Worm (Caenorhabditis elegans) whole organism, mixed stage, embryonic: Measurements from ENCODE around the gene F20C5.5.

ENCODE experiments used
- M03D4.4 ChIP-seq: sonication (generic microtip); optimal IDR thresholded peaks from 2 replicates; lab custom pipeline; 2017; ENCODE audit warnings: mild to moderate bottlenecking, missing genetic modification characterization, missing compliant biosample characterization
- bed-3 ChIP-seq: fragments of 200-800 bp; sonication (Bioruptor generic); optimal IDR thresholded peaks from 3 replicates; lab custom pipeline; 2018; ENCODE audit warnings: mild to moderate bottlenecking, missing genetic modification characterization, moderate library complexity, missing compliant biosample characterization
- blmp-1 ChIP-seq: fragments of 150-350 bp; optimal IDR thresholded peaks from 2 replicates; lab custom pipeline; 2014; ENCODE audit warnings: missing biosample characterization, missing genetic modification characterization
- ceh-39 ChIP-seq: fragments of 150-350 bp; optimal IDR thresholded peaks from 2 replicates; lab custom pipeline; 2014; ENCODE audit warnings: missing biosample characterization, missing genetic modification characterization
- ceh-43 ChIP-seq: fragments of 200-800 bp; sonication (Bioruptor generic); optimal IDR thresholded peaks from 2 replicates; lab custom pipeline; 2018; ENCODE audit warnings: mild to moderate bottlenecking, missing genetic modification characterization, moderate library complexity, missing compliant biosample characterization
- ceh-83 ChIP-seq: fragments of 200-800 bp; sonication (Bioruptor generic); optimal IDR thresholded peaks from 2 replicates; lab custom pipeline; 2018; ENCODE audit warnings: mild to moderate bottlenecking, missing genetic modification characterization, missing compliant biosample characterization
- ces-1 ChIP-seq: fragments of 150-350 bp; optimal IDR thresholded peaks from 2 replicates; lab custom pipeline; 2014; ENCODE audit warnings: missing biosample characterization, missing genetic modification reagents, missing genetic modification characterization
- cnd-1 ChIP-seq: fragments of 200-800 bp; sonication (Bioruptor generic); optimal IDR thresholded peaks from 2 replicates; lab custom pipeline; 2018; ENCODE audit warnings: mild to moderate bottlenecking, missing genetic modification characterization, missing compliant biosample characterization
- drap-1 ChIP-seq: fragments of 200-800 bp; sonication (Bioruptor generic); optimal IDR thresholded peaks from 3 replicates; lab custom pipeline; 2018; ENCODE audit warnings: mild to moderate bottlenecking, missing genetic modification characterization, missing compliant biosample characterization
- elt-1 ChIP-seq: sonication (generic microtip); optimal IDR thresholded peaks from 2 replicates; lab custom pipeline; 2017; ENCODE audit warnings: missing genetic modification characterization, mild to moderate bottlenecking, missing compliant biosample characterization, antibody characterized with exemption, moderate library complexity, borderline replicate concordance; ENCODE audit not compliant: insufficient read depth
- elt-3 ChIP-seq: fragments of 150-350 bp; optimal IDR thresholded peaks from 2 replicates; lab custom pipeline; 2014; ENCODE audit warnings: missing biosample characterization, missing genetic modification characterization
- flh-1 ChIP-seq: fragments of 200-800 bp; sonication (Bioruptor generic); optimal IDR thresholded peaks from 2 replicates; lab custom pipeline; 2018; ENCODE audit warnings: mild to moderate bottlenecking, missing genetic modification characterization, moderate library complexity, missing compliant biosample characterization
- ham-2 ChIP-seq: fragments of 200-800 bp; sonication (Bioruptor generic); optimal IDR thresholded peaks from 2 replicates; lab custom pipeline; 2018; ENCODE audit warnings: mild to moderate bottlenecking, missing genetic modification characterization, missing compliant biosample characterization
- hlh-1 ChIP-seq: fragments of 150-350 bp; optimal IDR thresholded peaks from 2 replicates; lab custom pipeline; 2014; ENCODE audit warnings: missing biosample characterization, missing genetic modification reagents, missing genetic modification characterization
- lin-13 ChIP-seq: fragments of 150-350 bp; optimal IDR thresholded peaks from 2 replicates; lab custom pipeline; 2014; ENCODE audit warnings: missing biosample characterization, missing genetic modification characterization
- lin-32 ChIP-seq: fragments of 200-800 bp; sonication (Bioruptor generic); optimal IDR thresholded peaks from 2 replicates; lab custom pipeline; 2018; ENCODE audit warnings: mild to moderate bottlenecking, missing genetic modification characterization, missing compliant biosample characterization
- mab-5 ChIP-seq: fragments of 150-350 bp; optimal IDR thresholded peaks from 2 replicates; lab custom pipeline; 2014; ENCODE audit warnings: missing biosample characterization, missing genetic modification characterization
- mep-1 ChIP-seq: fragments of 150-350 bp; optimal IDR thresholded peaks from 2 replicates; lab custom pipeline; 2017; ENCODE audit warnings: missing biosample characterization, missing genetic modification reagents, missing genetic modification characterization, inconsistent platforms
- mls-2 ChIP-seq: sonication (generic microtip); optimal IDR thresholded peaks from 2 replicates; lab custom pipeline; 2016; ENCODE audit warnings: mild to moderate bottlenecking, missing genetic modification characterization, moderate library complexity, missing compliant biosample characterization
- nhr-12 ChIP-seq: fragments of 150-350 bp; optimal IDR thresholded peaks from 2 replicates; lab custom pipeline; 2014; ENCODE audit warnings: missing biosample characterization, missing genetic modification characterization
- nhr-2 ChIP-seq: fragments of 150-350 bp; optimal IDR thresholded peaks from 2 replicates; lab custom pipeline; 2014; ENCODE audit warnings: missing biosample characterization, missing genetic modification characterization
- nhr-237 ChIP-seq: fragments of 150-350 bp; optimal IDR thresholded peaks from 2 replicates; lab custom pipeline; 2014; ENCODE audit warnings: missing biosample characterization, missing genetic modification characterization
- nhr-28 ChIP-seq: fragments of 150-350 bp; optimal IDR thresholded peaks from 2 replicates; lab custom pipeline; 2014; ENCODE audit warnings: missing biosample characterization, missing genetic modification characterization
- nhr-76 ChIP-seq: sonication (generic microtip); optimal IDR thresholded peaks from 2 replicates; lab custom pipeline; 2017; ENCODE audit warnings: missing biosample characterization, missing genetic modification characterization
- pha-4 ChIP-seq: fragments of 150-350 bp; optimal IDR thresholded peaks from 2 replicates; lab custom pipeline; 2018; ENCODE audit warnings: missing biosample characterization, missing genetic modification reagents, missing genetic modification characterization
- snpc-4 ChIP-seq: fragments of 150-350 bp; optimal IDR thresholded peaks from 2 replicates; lab custom pipeline; 2014; ENCODE audit warnings: missing biosample characterization, missing genetic modification characterization
- sptf-1 ChIP-seq: sonication (generic microtip); optimal IDR thresholded peaks from 2 replicates; lab custom pipeline; 2017; ENCODE audit warnings: mild to moderate bottlenecking, missing genetic modification characterization, moderate library complexity, missing compliant biosample characterization
- tbx-8 ChIP-seq: fragments of 200-800 bp; sonication (Bioruptor generic); optimal IDR thresholded peaks from 2 replicates; lab custom pipeline; 2018; ENCODE audit warnings: mild to moderate bottlenecking, missing genetic modification characterization, moderate library complexity, missing compliant biosample characterization
- unc-120 ChIP-seq: sonication (generic microtip); optimal IDR thresholded peaks from 2 replicates; lab custom pipeline; 2017; ENCODE audit warnings: missing genetic modification characterization, missing compliant biosample characterization; ENCODE audit not compliant: poor library complexity, severe bottlenecking
- unc-39 ChIP-seq: fragments of 150-350 bp; optimal IDR thresholded peaks from 2 replicates; lab custom pipeline; 2014; ENCODE audit warnings: missing biosample characterization, missing genetic modification characterization
- unc-62 ChIP-seq: fragments of 150-350 bp; optimal IDR thresholded peaks from 2 replicates; lab custom pipeline; 2014; ENCODE audit warnings: missing biosample characterization, missing genetic modification reagents, missing genetic modification characterization
- zip-8 ChIP-seq: fragments of 150-350 bp; optimal IDR thresholded peaks from 2 replicates; lab custom pipeline; 2014; ENCODE audit warnings: missing biosample characterization, missing genetic modification characterization
- ztf-11 ChIP-seq: fragments of 150-350 bp; optimal IDR thresholded peaks from 2 replicates; lab custom pipeline; 2014; ENCODE audit warnings: missing biosample characterization, missing genetic modification characterization

The F20C5.5 gene

DNA sequence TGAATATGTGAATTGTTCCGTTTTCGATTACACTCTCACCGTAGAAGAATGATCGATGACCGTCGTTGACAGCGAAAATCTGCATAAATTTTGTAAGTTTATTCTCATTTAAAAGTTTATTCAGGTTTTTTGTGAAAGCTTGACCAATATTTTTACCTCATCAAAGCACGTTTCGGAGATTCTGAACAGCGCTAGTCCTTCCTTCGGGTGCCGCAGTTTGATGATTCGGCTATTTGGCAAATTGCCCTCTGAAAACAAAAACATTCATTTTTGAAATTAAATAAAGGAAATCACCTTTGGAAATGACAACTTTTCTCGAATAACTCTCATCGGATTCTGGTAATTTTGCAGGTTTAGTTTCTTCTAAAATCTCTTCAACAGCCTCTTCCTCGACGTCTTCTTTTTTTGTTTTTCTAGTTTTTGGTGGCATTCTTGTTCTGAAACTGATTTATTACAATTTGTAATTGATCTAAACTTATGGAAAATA is 28.4 kb downstream of the F20C5.5 start, which contains the start of gene F21D5.6:
Gene F21D5.6 (minus strand): TSS at position 437 of the 487 bp plus-strand sequence.
- TF ChIP-seq unc-62 (GFP tag; lab: Kevin White, UChicago) (no peak), lin-32 (GFP tag; lab: Kevin White, UChicago) (no peak), nhr-28 (tag; lab: Kevin White, UChicago) (no peak), blmp-1 (tag; lab: Kevin White, UChicago) (no peak), flh-1 (GFP tag; lab: Kevin White, UChicago) (no peak), drap-1 (no peak), snpc-4 (tag; lab: Kevin White, UChicago) (no peak), mab-5 (tag; lab: Kevin White, UChicago) (no peak), M03D4.4 (tag; lab: Kevin White, UChicago) (no peak), ceh-83 (GFP tag; lab: Kevin White, UChicago) (no peak), ces-1 (GFP tag; lab: Kevin White, UChicago) (no peak), tbx-8 (GFP tag; lab: Kevin White, UChicago) (no peak), sptf-1 (tag; lab: Kevin White, UChicago) (no peak), mep-1 (tag; lab: Kevin White, UChicago) (no peak), cnd-1 (tag; lab: Kevin White, UChicago) (no peak), ceh-39 (tag; lab: Kevin White, UChicago) (no peak), ham-2 (GFP tag; lab: Kevin White, UChicago) (no peak), ceh-43 (no peak), zip-8 (tag; lab: Kevin White, UChicago) (no peak)

DNA sequence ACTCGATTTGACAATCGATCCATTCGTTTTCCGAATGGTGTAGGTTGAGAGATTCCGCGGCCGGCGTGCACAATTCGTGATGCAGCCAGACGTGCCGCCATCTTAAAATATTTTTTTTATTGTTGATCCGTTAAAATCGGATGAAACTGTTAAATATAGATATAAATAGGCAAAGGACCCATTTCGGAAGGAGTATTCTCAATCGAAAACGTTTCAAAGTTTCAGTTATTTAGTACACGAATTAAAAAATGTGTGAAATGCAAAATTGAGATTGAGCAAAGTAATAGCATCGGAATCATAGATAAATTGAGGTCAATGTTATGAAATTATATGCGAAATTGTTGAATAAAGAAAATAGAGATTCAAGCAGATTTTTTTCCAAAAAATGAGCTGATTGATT is 29.5 kb downstream of the F20C5.5 start, which contains the start of gene mrps-33:
Gene mrps-33 (minus strand): TSS at position 101 of the 400 bp plus-strand sequence.
- no peak for TF ChIP-seq nhr-237 (tag; lab: Kevin White, UChicago)
- no peak for TF ChIP-seq ham-2 (GFP tag; lab: Kevin White, UChicago)
- TF ChIP-seq zip-8 (tag; lab: Kevin White, UChicago): no peak
- TF ChIP-seq elt-1: no peak
- no peak for TF ChIP-seq lin-13
- no peak for TF ChIP-seq sptf-1 (tag; lab: Kevin White, UChicago)
- no peak for TF ChIP-seq nhr-2 (tag; lab: Kevin White, UChicago)
- no peak for TF ChIP-seq ces-1 (GFP tag; lab: Kevin White, UChicago)
- no peak for TF ChIP-seq nhr-12 (tag; lab: Kevin White, UChicago)
- TF ChIP-seq cnd-1 (tag; lab: Kevin White, UChicago): no peak
- no peak for TF ChIP-seq unc-62 (GFP tag; lab: Kevin White, UChicago)
- TF ChIP-seq nhr-76: no peak
- no peak for TF ChIP-seq elt-3 (tag; lab: Kevin White, UChicago)

DNA sequence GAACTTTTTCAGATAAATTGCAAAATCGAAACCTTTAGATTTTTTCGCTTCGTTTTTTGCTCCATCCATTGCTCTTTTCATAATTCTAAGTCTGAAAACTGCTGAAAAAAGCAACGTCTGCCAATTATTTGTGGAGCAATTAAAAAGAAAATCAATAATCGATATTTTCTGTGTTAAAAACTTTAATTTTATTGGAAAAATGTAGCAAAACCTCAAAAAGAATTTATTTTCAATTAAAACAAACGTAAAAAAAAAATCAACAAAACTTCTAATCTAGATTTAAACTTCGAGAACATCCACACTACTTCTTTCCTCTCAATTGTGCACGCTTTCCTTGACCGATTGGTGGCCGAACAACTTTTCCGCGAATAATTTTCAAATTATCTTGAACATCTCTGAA is 30.1 kb downstream of the F20C5.5 start, which contains the start of gene F21D5.5:
Gene F21D5.5 (minus strand): TSS at position 101 of the 400 bp plus-strand sequence.
- TF ChIP-seq hlh-1: no peak
- no peak for TF ChIP-seq M03D4.4 (tag; lab: Kevin White, UChicago)
- TF ChIP-seq ztf-11: no peak
- TF ChIP-seq flh-1 (GFP tag; lab: Kevin White, UChicago): no peak
- no peak for TF ChIP-seq unc-120 (tag; lab: Kevin White, UChicago)
- no peak for TF ChIP-seq ceh-39 (tag; lab: Kevin White, UChicago)
- no peak for TF ChIP-seq nhr-76
- no peak for TF ChIP-seq cnd-1 (tag; lab: Kevin White, UChicago)
- TF ChIP-seq ces-1 (GFP tag; lab: Kevin White, UChicago): no peak
- TF ChIP-seq nhr-237 (tag; lab: Kevin White, UChicago): no peak
- no peak for TF ChIP-seq ceh-43
- TF ChIP-seq tbx-8 (GFP tag; lab: Kevin White, UChicago): no peak
- TF ChIP-seq, all 35 proteins: peak for 0

DNA sequence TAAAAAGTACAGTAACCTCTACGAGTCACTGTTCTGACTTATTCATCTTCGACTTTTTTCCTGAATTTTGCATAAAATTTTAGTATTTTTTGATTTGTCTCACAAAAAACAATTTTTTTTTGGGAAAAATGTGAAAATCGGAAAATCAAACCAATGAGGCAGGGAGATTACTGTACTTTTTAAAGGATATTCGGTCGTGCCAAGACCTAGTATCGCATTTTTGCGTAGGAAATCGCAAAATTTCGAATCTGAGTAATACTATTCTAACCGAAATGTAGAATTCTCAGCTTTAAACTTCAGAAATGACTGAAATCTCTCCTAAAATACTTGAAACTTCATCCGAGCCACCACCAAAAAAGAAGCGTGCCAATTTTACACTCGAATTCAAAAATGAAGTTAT is 31.7 kb downstream of the F20C5.5 start, which contains the start of gene F21D5.4:
Gene F21D5.4 (plus strand): TSS at position 301 of the 400 bp plus-strand sequence.
- TF ChIP-seq mab-5 (tag; lab: Kevin White, UChicago) (no peak), unc-62 (GFP tag; lab: Kevin White, UChicago) (no peak), cnd-1 (tag; lab: Kevin White, UChicago) (no peak)

DNA sequence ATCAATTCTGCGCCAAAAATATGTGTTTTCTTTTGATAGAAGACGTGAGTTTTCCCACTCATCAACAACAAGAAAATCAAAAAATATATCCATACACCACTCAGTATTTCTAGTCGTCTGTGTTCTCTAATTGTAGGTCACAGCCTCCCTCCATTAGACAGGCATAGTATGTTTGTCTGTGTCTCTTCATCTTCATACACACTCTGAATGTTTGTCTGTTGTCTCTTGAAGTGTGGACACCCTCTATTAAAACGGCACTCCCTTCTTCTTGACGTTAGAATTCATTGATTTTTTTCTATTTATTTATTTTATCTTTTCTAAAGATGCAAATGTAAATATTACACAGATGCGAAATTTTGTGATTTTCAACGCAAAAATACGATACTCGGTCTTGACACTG is 32.1 kb downstream of the F20C5.5 start:
- TF ChIP-seq nhr-76: no peak
- no peak for TF ChIP-seq drap-1
- TF ChIP-seq lin-13: no peak
- TF ChIP-seq hlh-1: peak; percentile 11
- no peak for TF ChIP-seq unc-39 (tag; lab: Kevin White, UChicago)
- TF ChIP-seq ceh-39 (tag; lab: Kevin White, UChicago): no peak
- TF ChIP-seq M03D4.4 (tag; lab: Kevin White, UChicago): no peak
- no peak for TF ChIP-seq nhr-2 (tag; lab: Kevin White, UChicago)
- TF ChIP-seq pha-4 (tag; lab: Kevin White, UChicago): peak; percentile 35
- TF ChIP-seq mls-2: no peak
- TF ChIP-seq bed-3 (GFP tag; lab: Kevin White, UChicago): no peak
- TF ChIP-seq blmp-1 (tag; lab: Kevin White, UChicago): no peak
- TF ChIP-seq unc-120 (tag; lab: Kevin White, UChicago): peak; percentile 10
